Worm (Caenorhabditis elegans) whole organism, midembryonic: Measurements from ENCODE around the gene pho-11.

Source experiments
- T22C8.4 ChIP-seq: fragments of 200-800 bp; sonication (Bioruptor generic); IDR thresholded peaks from 2 replicates; pipeline ENCODE4 v1.3.6; 2022; ENCODE audit warnings: missing genetic modification characterization, missing compliant biosample characterization
- cog-1 ChIP-seq: sonication (generic microtip); optimal IDR thresholded peaks from 2 replicates; lab custom pipeline; 2016; ENCODE audit warnings: missing genetic modification characterization, missing compliant biosample characterization
- flt-1 ChIP-seq: fragments of 200-800 bp; sonication (Bioruptor generic); IDR thresholded peaks from 2 replicates; pipeline ENCODE4 v1.3.6; 2022; ENCODE audit warnings: missing genetic modification characterization, missing compliant biosample characterization
- klf-2 ChIP-seq: fragments of 200-800 bp; sonication (Bioruptor generic); conservative IDR thresholded peaks from 2 replicates; pipeline ENCODE4 v1.3.6; 2022; ENCODE audit warnings: missing genetic modification reagents, missing genetic modification characterization, missing compliant biosample characterization
- med-1 ChIP-seq: sonication (generic microtip); optimal IDR thresholded peaks from 2 replicates; lab custom pipeline; 2017; ENCODE audit warnings: missing genetic modification characterization, mild to moderate bottlenecking, missing compliant biosample characterization, antibody characterized with exemption, missing genetic modification reagents; ENCODE audit not compliant: insufficient read depth
- ref-1 ChIP-seq: fragments of 200-800 bp; sonication (Bioruptor generic); conservative IDR thresholded peaks from 2 replicates; pipeline ENCODE4 v1.3.6; 2022; ENCODE audit warnings: missing genetic modification reagents, missing genetic modification characterization, missing compliant biosample characterization
- tab-1 ChIP-seq: fragments of 200-800 bp; sonication (Bioruptor generic); IDR thresholded peaks from 2 replicates; pipeline ENCODE4 v1.3.6; 2022; ENCODE audit warnings: missing genetic modification characterization, missing compliant biosample characterization
- ztf-23 ChIP-seq: fragments of 200-800 bp; sonication (Bioruptor generic); IDR thresholded peaks from 2 replicates; pipeline ENCODE4 v1.3.6; 2022; ENCODE audit warnings: missing genetic modification reagents, missing genetic modification characterization, missing compliant biosample characterization
- ztf-29 ChIP-seq: fragments of 200-800 bp; sonication (Bioruptor generic); IDR thresholded peaks from 2 replicates; pipeline ENCODE4 v1.3.6; 2022; ENCODE audit warnings: missing genetic modification reagents, missing genetic modification characterization, missing compliant biosample characterization

pho-11 gene

DNA sequence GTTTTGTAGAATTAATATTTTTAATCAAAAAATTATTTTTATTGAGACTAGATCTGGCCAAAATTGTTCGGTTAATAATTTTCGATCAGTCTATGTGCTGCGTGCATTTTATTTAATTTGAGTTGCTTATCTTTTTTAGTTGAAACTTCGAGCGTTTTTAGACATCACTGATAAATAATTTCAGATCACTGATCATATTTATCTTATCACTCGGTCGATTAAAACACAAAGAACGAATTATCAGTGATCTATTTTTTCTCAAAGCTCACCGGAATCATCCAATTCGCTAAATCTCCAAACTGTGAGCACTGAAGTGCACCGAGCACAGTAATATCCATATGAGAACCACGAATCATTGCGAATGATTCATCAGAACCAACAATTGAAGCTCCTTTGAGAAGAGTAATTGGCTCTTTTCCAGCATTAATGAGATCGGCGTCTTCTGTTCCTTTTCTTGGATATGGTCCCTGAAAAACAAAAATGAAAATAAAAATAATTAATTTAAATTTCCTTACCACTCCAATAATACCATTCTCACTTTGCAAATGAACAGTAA, 3.5 kb downstream of the pho-11 start:
- no peak for TF ChIP-seq tab-1 (GFP tag; lab: Robert Waterston, UW)
- TF ChIP-seq ztf-29 (GFP tag; lab: Robert Waterston, UW) = no peak
- TF ChIP-seq med-1 (GFP tag; lab: Kevin White, UChicago) = no peak
- TF ChIP-seq cog-1 = no peak
- no peak for TF ChIP-seq ztf-23
- no peak for TF ChIP-seq flt-1 (GFP tag; lab: Robert Waterston, UW)
- no peak for TF ChIP-seq klf-2 (GFP tag; lab: Robert Waterston, UW)
- no peak for TF ChIP-seq ref-1 (GFP tag; lab: Robert Waterston, UW)
- no peak for TF ChIP-seq T22C8.4

DNA sequence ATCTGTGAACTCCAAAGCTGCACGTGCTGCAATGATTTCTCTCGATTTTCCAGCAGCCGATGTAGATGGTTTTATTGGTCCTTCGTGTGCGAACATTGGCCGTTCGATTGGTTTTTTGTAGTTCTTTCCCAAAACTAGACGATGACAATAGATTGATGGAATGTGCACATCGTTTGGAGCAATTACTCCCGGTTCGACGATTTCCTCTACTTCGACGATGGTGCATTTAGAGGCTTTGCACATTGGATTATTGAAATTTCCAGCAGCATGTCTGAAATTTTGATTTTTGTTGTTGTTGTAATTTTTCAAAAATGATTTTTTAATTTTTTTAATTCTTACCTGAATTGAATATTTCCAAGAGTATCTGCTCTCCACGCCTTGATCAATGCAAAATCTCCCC, 4.0 kb downstream of the pho-11 start:
- TF ChIP-seq ref-1 (GFP tag; lab: Robert Waterston, UW) = no peak
- no peak for TF ChIP-seq med-1 (GFP tag; lab: Kevin White, UChicago)
- no peak for TF ChIP-seq ztf-23
- no peak for TF ChIP-seq cog-1
- no peak for TF ChIP-seq ztf-29 (GFP tag; lab: Robert Waterston, UW)
- no peak for TF ChIP-seq flt-1 (GFP tag; lab: Robert Waterston, UW)
- TF ChIP-seq klf-2 (GFP tag; lab: Robert Waterston, UW) = no peak
- no peak for TF ChIP-seq tab-1 (GFP tag; lab: Robert Waterston, UW)
- no peak for TF ChIP-seq T22C8.4

- no peak for TF ChIP-seq tab-1 (GFP tag; lab: Robert Waterston, UW)
- no peak for TF ChIP-seq ztf-29 (GFP tag; lab: Robert Waterston, UW)
- TF ChIP-seq klf-2 (GFP tag; lab: Robert Waterston, UW) = no peak
- no peak for TF ChIP-seq T22C8.4
- no peak for TF ChIP-seq flt-1 (GFP tag; lab: Robert Waterston, UW)
- no peak for TF ChIP-seq ref-1 (GFP tag; lab: Robert Waterston, UW)
- no peak for TF ChIP-seq ztf-23
- TF ChIP-seq med-1 (GFP tag; lab: Kevin White, UChicago) = no peak
- no peak for TF ChIP-seq cog-1
Observed at ce11 chrII:9936859-9937258, 5.2 kb downstream of the pho-11 start, which contains the start of gene C05C10.3. Gene C05C10.3 (minus strand): TSS chrII:9936893.

- TF ChIP-seq ref-1 (GFP tag; lab: Robert Waterston, UW) (no peak), T22C8.4 (no peak), med-1 (GFP tag; lab: Kevin White, UChicago) (no peak), ztf-23 (no peak), flt-1 (GFP tag; lab: Robert Waterston, UW) (no peak), cog-1 (no peak), ztf-29 (GFP tag; lab: Robert Waterston, UW) (no peak), tab-1 (GFP tag; lab: Robert Waterston, UW) (no peak), klf-2 (GFP tag; lab: Robert Waterston, UW) (no peak)
Observed at ce11 chrII:9937611-9938010, 6.0 kb downstream of the pho-11 start.

DNA sequence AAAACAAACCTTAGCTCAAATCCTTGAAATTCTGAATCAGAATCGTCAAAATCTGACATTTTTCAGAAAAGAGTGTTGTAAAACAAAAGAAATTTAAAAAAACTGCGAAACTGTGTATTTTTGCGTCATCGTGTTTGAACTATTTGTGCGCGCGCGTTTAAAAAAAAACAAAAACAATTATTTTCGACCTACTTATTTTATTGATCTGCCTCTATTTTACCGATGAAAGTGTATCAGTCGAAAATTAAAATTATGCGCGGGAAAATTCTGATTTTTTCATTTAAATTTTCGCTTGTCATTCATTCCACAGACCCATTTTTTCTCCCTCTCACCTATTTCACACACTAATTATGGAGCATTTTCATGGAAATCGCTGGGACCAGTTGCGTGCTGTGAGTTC, 7.2 kb downstream of the pho-11 start, which contains the start of the genes C05C10.7 and C05C10.5:
Gene C05C10.7 (minus strand): TSS at position 95 of the 400 bp plus-strand sequence.
Gene C05C10.5 (plus strand): TSS at position 164 of the 400 bp plus-strand sequence.
- no peak for TF ChIP-seq cog-1
- TF ChIP-seq ztf-29 (GFP tag; lab: Robert Waterston, UW) = no peak
- TF ChIP-seq flt-1 (GFP tag; lab: Robert Waterston, UW) = no peak
- TF ChIP-seq med-1 (GFP tag; lab: Kevin White, UChicago) = no peak
- no peak for TF ChIP-seq tab-1 (GFP tag; lab: Robert Waterston, UW)
- no peak for TF ChIP-seq ref-1 (GFP tag; lab: Robert Waterston, UW)
- TF ChIP-seq ztf-23 = no peak

DNA sequence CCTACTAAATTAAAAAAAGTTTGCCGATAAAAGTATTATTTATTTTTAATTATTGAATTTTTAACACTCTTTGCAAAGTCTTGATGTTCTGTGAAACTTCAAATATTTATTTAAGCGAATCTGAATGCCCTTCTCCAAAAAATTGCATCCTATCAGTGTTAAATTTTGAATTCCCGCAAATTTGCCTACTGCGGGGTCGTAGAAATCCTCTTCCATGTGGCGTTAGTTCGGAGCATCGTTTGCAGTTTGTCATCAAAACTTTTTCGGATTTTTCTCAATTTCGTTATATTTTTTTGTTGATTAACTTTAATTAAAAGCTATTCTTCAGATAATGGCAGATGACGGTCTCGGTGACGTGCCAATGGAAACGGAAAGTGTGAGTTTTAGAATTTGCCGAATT, 8.8 kb downstream of the pho-11 start, which contains the start of gene ufd-3:
Gene ufd-3 (plus strand): TSS at position 324 of the 400 bp plus-strand sequence.
- TF ChIP-seq ztf-29 (GFP tag; lab: Robert Waterston, UW) = peak; percentile 54; the same call in 1 of the 2 replicates
- TF ChIP-seq ref-1 (GFP tag; lab: Robert Waterston, UW) = no peak
- TF ChIP-seq cog-1 = peak; percentile 64
- peak; percentile 73 for TF ChIP-seq klf-2 (GFP tag; lab: Robert Waterston, UW)
- TF ChIP-seq flt-1 (GFP tag; lab: Robert Waterston, UW) = peak; percentile 74; the same call in 1 of the 2 replicates
- TF ChIP-seq tab-1 (GFP tag; lab: Robert Waterston, UW) = no peak; the same call in 1 of the 2 replicates
- TF ChIP-seq ztf-23 = peak; percentile 69; the same call in 1 of the 2 replicates
- no peak for TF ChIP-seq med-1 (GFP tag; lab: Kevin White, UChicago)
- no peak for TF ChIP-seq T22C8.4

ce11 chrII:9943246-9943645, 11.6 kb downstream of the pho-11 start:
- TF ChIP-seq T22C8.4 (no peak), cog-1 (no peak), ztf-29 (GFP tag; lab: Robert Waterston, UW) (no peak), klf-2 (GFP tag; lab: Robert Waterston, UW) (no peak), ztf-23 (no peak), tab-1 (GFP tag; lab: Robert Waterston, UW) (no peak), ref-1 (GFP tag; lab: Robert Waterston, UW) (no peak), flt-1 (GFP tag; lab: Robert Waterston, UW) (no peak), med-1 (GFP tag; lab: Kevin White, UChicago) (no peak)

ce11 chrII:9943837-9944236, 12.2 kb downstream of the pho-11 start, which contains the start of gene flad-1:
Gene flad-1 (plus strand): TSS chrII:9944137.
- TF ChIP-seq ref-1 (GFP tag; lab: Robert Waterston, UW) = no peak
- TF ChIP-seq klf-2 (GFP tag; lab: Robert Waterston, UW) = no peak
- TF ChIP-seq ztf-23 = no peak
- TF ChIP-seq tab-1 (GFP tag; lab: Robert Waterston, UW) = no peak
- no peak for TF ChIP-seq T22C8.4
- no peak for TF ChIP-seq cog-1
- TF ChIP-seq flt-1 (GFP tag; lab: Robert Waterston, UW) = no peak
- TF ChIP-seq ztf-29 (GFP tag; lab: Robert Waterston, UW) = no peak
- TF ChIP-seq med-1 (GFP tag; lab: Kevin White, UChicago) = no peak

DNA sequence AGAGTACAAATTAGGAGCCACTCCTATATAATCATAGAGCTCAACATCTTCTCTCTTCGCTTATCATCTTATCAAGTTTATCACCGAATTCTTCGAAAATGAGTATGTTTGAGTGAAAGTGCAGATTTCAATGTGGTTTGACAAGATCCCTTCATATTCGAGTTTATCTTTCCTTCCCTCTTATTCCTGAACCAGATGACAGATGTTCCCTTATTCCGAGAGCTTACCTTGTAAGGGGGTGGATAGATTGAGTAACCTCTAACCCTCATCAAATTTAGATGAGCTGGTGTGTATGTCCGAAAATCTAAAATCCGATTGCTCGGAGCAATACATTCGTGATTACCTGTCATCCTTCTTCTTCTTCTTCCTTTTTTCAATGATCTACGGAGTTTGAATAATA, 17.0 kb downstream of the pho-11 start:
- no peak for TF ChIP-seq flt-1 (GFP tag; lab: Robert Waterston, UW)
- no peak for TF ChIP-seq ztf-29 (GFP tag; lab: Robert Waterston, UW)
- TF ChIP-seq tab-1 (GFP tag; lab: Robert Waterston, UW) = no peak
- TF ChIP-seq ztf-23 = no peak
